Fruit fly (Drosophila melanogaster): Measurements from ENCODE around the gene Cox10.

DNA sequence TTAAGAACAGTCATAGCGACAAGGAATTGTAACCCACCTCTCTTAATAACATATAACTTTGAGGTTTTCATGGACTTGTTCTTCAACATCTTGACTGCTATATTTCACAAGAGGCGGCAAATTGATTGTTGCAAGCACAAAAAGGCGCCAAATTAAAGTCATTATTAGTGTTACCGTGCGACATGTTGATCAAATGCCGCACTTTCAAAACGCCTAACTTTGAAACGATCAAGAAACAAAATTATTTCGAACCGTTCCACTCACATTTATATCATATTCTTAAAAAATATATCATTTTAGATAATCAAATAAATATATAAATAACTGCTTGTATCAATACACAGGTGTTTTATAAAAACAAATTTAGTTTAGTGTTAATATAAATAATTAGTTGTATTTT, 3.5 kb upstream of the Cox10 start, which contains the start of gene RnrL:
- TF ChIP-seq CG11398 (GFP tag; optimal IDR thresholded peaks at IDR 0.05), result no peak
- no peak for TF ChIP-seq Sin3A (optimal IDR thresholded peaks at IDR 0.05)
- no peak for TF ChIP-seq CG34376 (GFP tag; optimal IDR thresholded peaks at IDR 0.05)
- TF ChIP-seq wor (GFP tag; IDR thresholded peaks at IDR 0.05), result no peak

Measured in whole organism, embryonic.